Worm (Caenorhabditis elegans) whole organism, young adult: ENCODE results near the gene zig-12.

ENCODE experiments used
- ama-1 ChIP-seq, 3 experiments: fragments of 150-350 bp in 1 of 3; sonication (generic microtip) in 2 of 3; optimal IDR thresholded peaks; 2 replicates each; lab custom pipeline; 2014 to 2018; ENCODE audit warnings: missing biosample characterization in 2 of 3, missing genetic modification characterization in 2 of 3, missing genetic modification reagents in 2 of 3
- cebp-1 ChIP-seq, 2 experiments: fragments of 200-800 bp in 1 of 2; sonication (Bioruptor generic) in 1 of 2; sonication (generic microtip) in 1 of 2; IDR thresholded peaks in 1 of 2; optimal IDR thresholded peaks in 1 of 2; 2 replicates each; pipeline versions ENCODE4 v1.3.6 to Lab custom; 2017 to 2022; ENCODE audit warnings: missing compliant biosample characterization in 2 of 2, missing genetic modification characterization in 2 of 2, mild to moderate bottlenecking in 1 of 2, missing genetic modification reagents in 1 of 2, moderate library complexity in 1 of 2
- nfya-1 ChIP-seq: sonication (generic microtip); optimal IDR thresholded peaks from 2 replicates; lab custom pipeline; 2017; ENCODE audit warnings: antibody characterized with exemption, missing compliant biosample characterization, missing genetic modification characterization, borderline replicate concordance; ENCODE audit not compliant: insufficient read depth
- snpc-1.1 ChIP-seq: sonication (generic microtip); optimal IDR thresholded peaks from 2 replicates; lab custom pipeline; 2017; ENCODE audit warnings: missing genetic modification characterization, mild to moderate bottlenecking, missing compliant biosample characterization, antibody characterized with exemption, moderate library complexity, missing genotype, missing genetic modification reagents; ENCODE audit not compliant: insufficient read depth
- unc-130 ChIP-seq: sonication (generic microtip); optimal IDR thresholded peaks from 2 replicates; lab custom pipeline; 2016; ENCODE audit warnings: missing genetic modification reagents, missing genetic modification characterization, missing compliant biosample characterization

- TF ChIP-seq snpc-1.1 (no peak), cebp-1 (GFP tag; IDR thresholded peaks at IDR 0.05; lab: Robert Waterston, UW) (peak; percentile 65), cebp-1 (tag; optimal IDR thresholded peaks at IDR 0.05; lab: Kevin White, UChicago) (peak; percentile 70), unc-130 (no peak), nfya-1 (tag; lab: Kevin White, UChicago) (no peak), ama-1 (optimal IDR thresholded peaks at IDR 0.05; lab: Kevin White, UChicago) (no peak), ama-1 (GFP tag; optimal IDR thresholded peaks at IDR 0.05; lab: Kevin White, UChicago) (no peak)
Observed at ce11 chrX:8787689-8788222, 24.0 kb downstream of the zig-12 start.
